Worm (Caenorhabditis elegans) whole organism, L1 larva: Measurements from ENCODE around the gene R13D7.2.

Source experiments
- C04F5.9 ChIP-seq: sonication (generic microtip); optimal IDR thresholded peaks from 2 replicates; lab custom pipeline; 2016; ENCODE audit warnings: missing genetic modification characterization, missing compliant biosample characterization
- C16A3.4 ChIP-seq: fragments of 150-350 bp; optimal IDR thresholded peaks from 2 replicates; lab custom pipeline; 2014; ENCODE audit warnings: missing biosample characterization, missing genetic modification characterization
- ama-1 ChIP-seq: fragments of 150-350 bp; optimal IDR thresholded peaks from 2 replicates; lab custom pipeline; 2014
- blmp-1 ChIP-seq: fragments of 150-350 bp; optimal IDR thresholded peaks from 2 replicates; lab custom pipeline; 2014; ENCODE audit warnings: missing biosample characterization, missing genetic modification characterization
- ceh-8 ChIP-seq: fragments of 200-800 bp; sonication (Bioruptor generic); optimal IDR thresholded peaks from 2 replicates; lab custom pipeline; 2018; ENCODE audit warnings: mild to moderate bottlenecking, missing genetic modification characterization, moderate library complexity, missing compliant biosample characterization
- ceh-88 ChIP-seq: fragments of 200-800 bp; sonication (Bioruptor generic); IDR thresholded peaks from 2 replicates; pipeline ENCODE4 v1.3.6; 2022; ENCODE audit warnings: missing genetic modification characterization, missing compliant biosample characterization
- efl-1 ChIP-seq, 4 experiments: fragments of 150-350 bp; optimal IDR thresholded peaks in 3 of 4; peaks in 1 of 4; 1 replicate in 1 of 4; 2 replicates in 3 of 4; lab custom pipeline; 2014; ENCODE audit warnings: missing biosample characterization in 2 of 4, missing genetic modification characterization in 2 of 4, missing genetic modification reagents in 2 of 4
- egl-13 ChIP-seq: sonication (generic microtip); optimal IDR thresholded peaks from 2 replicates; lab custom pipeline; 2016; ENCODE audit warnings: missing genotype, missing genetic modification reagents, missing genetic modification characterization, missing compliant biosample characterization
- elt-3 ChIP-seq, 6 experiments: fragments of 150-350 bp in 1 of 6; sonication (generic microtip); optimal IDR thresholded peaks; 2 replicates each; lab custom pipeline; 2017 to 2018; ENCODE audit warnings: missing biosample characterization in 6 of 6, missing genetic modification characterization in 6 of 6, inconsistent platforms in 1 of 6
- ets-5 ChIP-seq: fragments of 200-800 bp; sonication (Bioruptor generic); IDR thresholded peaks from 2 replicates; pipeline ENCODE4 v1.3.6; 2022; ENCODE audit warnings: missing genetic modification characterization, missing compliant biosample characterization
- grh-1 ChIP-seq: fragments of 200-800 bp; sonication (Bioruptor generic); IDR thresholded peaks from 2 replicates; pipeline ENCODE4 v1.3.6; 2022; ENCODE audit warnings: missing genetic modification reagents, missing genetic modification characterization, missing compliant biosample characterization
- hlh-17 ChIP-seq: fragments of 200-800 bp; sonication (Bioruptor generic); optimal IDR thresholded peaks from 2 replicates; lab custom pipeline; 2018; ENCODE audit warnings: missing genetic modification characterization, mild to moderate bottlenecking, missing compliant biosample characterization, moderate library complexity, borderline replicate concordance
- isw-1 ChIP-seq: fragments of 200-800 bp; sonication (Bioruptor generic); IDR thresholded peaks from 2 replicates; pipeline ENCODE4 v1.3.6; 2022; ENCODE audit warnings: missing genetic modification characterization, missing compliant biosample characterization
- jun-1 ChIP-seq: fragments of 150-350 bp; optimal IDR thresholded peaks from 2 replicates; lab custom pipeline; 2014; ENCODE audit warnings: missing biosample characterization, missing genetic modification reagents, missing genetic modification characterization
- lin-35 ChIP-seq, 2 experiments: fragments of 150-350 bp; optimal IDR thresholded peaks; 2 replicates each; lab custom pipeline; 2014; ENCODE audit warnings: missing biosample characterization in 2 of 2, missing genetic modification characterization in 2 of 2, missing genetic modification reagents in 2 of 2
- lsy-2 ChIP-seq, 2 experiments: fragments of 150-350 bp; optimal IDR thresholded peaks; 2 replicates each; lab custom pipeline; 2014; ENCODE audit warnings: missing biosample characterization in 2 of 2, missing genetic modification characterization in 2 of 2
- mab-9 ChIP-seq: fragments of 200-800 bp; sonication (Bioruptor generic); IDR thresholded peaks from 2 replicates; pipeline ENCODE4 v1.3.6; 2022; ENCODE audit warnings: missing genetic modification reagents, missing genetic modification characterization, missing compliant biosample characterization
- mdl-1 ChIP-seq, 2 experiments: fragments of 150-350 bp; optimal IDR thresholded peaks; 2 replicates each; lab custom pipeline; 2014 to 2017; ENCODE audit warnings: missing biosample characterization in 2 of 2, missing genetic modification characterization in 2 of 2, inconsistent platforms in 1 of 2
- mef-2 ChIP-seq: fragments of 150-350 bp; optimal IDR thresholded peaks from 2 replicates; lab custom pipeline; 2014; ENCODE audit warnings: missing biosample characterization, missing genetic modification characterization
- mep-1 ChIP-seq: fragments of 150-350 bp; optimal IDR thresholded peaks from 2 replicates; lab custom pipeline; 2014; ENCODE audit warnings: missing biosample characterization, missing genetic modification characterization
- nhr-11 ChIP-seq: fragments of 150-350 bp; optimal IDR thresholded peaks from 2 replicates; lab custom pipeline; 2014; ENCODE audit warnings: missing biosample characterization, missing genetic modification characterization
- nhr-12 ChIP-seq: sonication (generic microtip); optimal IDR thresholded peaks from 2 replicates; lab custom pipeline; 2017; ENCODE audit warnings: missing biosample characterization, missing genetic modification characterization
- nhr-19 ChIP-seq: fragments of 200-800 bp; sonication (Bioruptor generic); conservative IDR thresholded peaks from 2 replicates; pipeline ENCODE4 v1.3.6; 2022; ENCODE audit warnings: missing genetic modification characterization, missing compliant biosample characterization
- nhr-20 ChIP-seq: sonication (generic microtip); optimal IDR thresholded peaks from 2 replicates; lab custom pipeline; 2016; ENCODE audit warnings: mild to moderate bottlenecking, missing genetic modification characterization, missing compliant biosample characterization
- nhr-237 ChIP-seq: fragments of 150-350 bp; optimal IDR thresholded peaks from 2 replicates; lab custom pipeline; 2014; ENCODE audit warnings: missing biosample characterization, missing genetic modification characterization
- nhr-28 ChIP-seq: fragments of 150-350 bp; optimal IDR thresholded peaks from 2 replicates; lab custom pipeline; 2014; ENCODE audit warnings: missing biosample characterization, missing genetic modification characterization
- nhr-71 ChIP-seq: sonication (generic microtip); optimal IDR thresholded peaks from 2 replicates; lab custom pipeline; 2016; ENCODE audit warnings: mild to moderate bottlenecking, missing genetic modification characterization, moderate library complexity, missing compliant biosample characterization
- nhr-84 ChIP-seq: sonication (generic microtip); optimal IDR thresholded peaks from 2 replicates; lab custom pipeline; 2017; ENCODE audit warnings: missing biosample characterization, missing genetic modification characterization
- nhr-85 ChIP-seq: sonication (generic microtip); peaks from one replicate; lab custom pipeline; 2016; ENCODE audit warnings: missing genetic modification characterization, inconsistent platforms, missing compliant biosample characterization
- nhr-90 ChIP-seq: sonication (generic microtip); optimal IDR thresholded peaks from 2 replicates; lab custom pipeline; 2016; ENCODE audit warnings: mild to moderate bottlenecking, missing genetic modification characterization, missing compliant biosample characterization; ENCODE audit not compliant: poor library complexity
- pag-3 ChIP-seq: sonication (generic microtip); optimal IDR thresholded peaks from 2 replicates; lab custom pipeline; 2017; ENCODE audit warnings: missing genetic modification characterization, mild to moderate bottlenecking, missing compliant biosample characterization, antibody characterized with exemption, borderline replicate concordance; ENCODE audit not compliant: insufficient read depth
- skn-1 ChIP-seq: fragments of 150-350 bp; optimal IDR thresholded peaks from 2 replicates; lab custom pipeline; 2014; ENCODE audit warnings: missing biosample characterization, missing genetic modification characterization
- snpc-4 ChIP-seq: fragments of 150-350 bp; optimal IDR thresholded peaks from 2 replicates; lab custom pipeline; 2014; ENCODE audit warnings: missing biosample characterization, missing genetic modification characterization
- snu-23 ChIP-seq: sonication (generic microtip); optimal IDR thresholded peaks from 2 replicates; lab custom pipeline; 2016; ENCODE audit warnings: missing genetic modification characterization, missing compliant biosample characterization
- sox-4 ChIP-seq: sonication (generic microtip); optimal IDR thresholded peaks from 2 replicates; lab custom pipeline; 2016; ENCODE audit warnings: missing genetic modification characterization, missing compliant biosample characterization
- swsn-7 ChIP-seq: sonication (generic microtip); optimal IDR thresholded peaks from 2 replicates; lab custom pipeline; 2016; ENCODE audit warnings: missing genetic modification characterization, missing compliant biosample characterization
- tbx-2 ChIP-seq: sonication (generic microtip); optimal IDR thresholded peaks from 2 replicates; lab custom pipeline; 2016; ENCODE audit warnings: missing genetic modification characterization, missing compliant biosample characterization
- unc-130 ChIP-seq: fragments of 150-350 bp; optimal IDR thresholded peaks from 2 replicates; lab custom pipeline; 2017; ENCODE audit warnings: missing biosample characterization, missing genetic modification characterization, inconsistent platforms
- xbp-1 ChIP-seq: sonication (generic microtip); optimal IDR thresholded peaks from 2 replicates; lab custom pipeline; 2016; ENCODE audit warnings: missing genetic modification characterization, missing compliant biosample characterization
- zag-1 ChIP-seq: fragments of 150-350 bp; optimal IDR thresholded peaks from 2 replicates; lab custom pipeline; 2014; ENCODE audit warnings: missing biosample characterization, missing genetic modification characterization
- ztf-11 ChIP-seq, 2 experiments: sonication (generic microtip); optimal IDR thresholded peaks; 2 replicates each; lab custom pipeline; 2016 to 2017; ENCODE audit warnings: missing genetic modification characterization in 2 of 2, missing biosample characterization in 1 of 2, missing compliant biosample characterization in 1 of 2
- ztf-4 ChIP-seq: fragments of 150-350 bp; optimal IDR thresholded peaks from 2 replicates; lab custom pipeline; 2014; ENCODE audit warnings: missing biosample characterization, missing genetic modification characterization

R13D7.2 gene

DNA sequence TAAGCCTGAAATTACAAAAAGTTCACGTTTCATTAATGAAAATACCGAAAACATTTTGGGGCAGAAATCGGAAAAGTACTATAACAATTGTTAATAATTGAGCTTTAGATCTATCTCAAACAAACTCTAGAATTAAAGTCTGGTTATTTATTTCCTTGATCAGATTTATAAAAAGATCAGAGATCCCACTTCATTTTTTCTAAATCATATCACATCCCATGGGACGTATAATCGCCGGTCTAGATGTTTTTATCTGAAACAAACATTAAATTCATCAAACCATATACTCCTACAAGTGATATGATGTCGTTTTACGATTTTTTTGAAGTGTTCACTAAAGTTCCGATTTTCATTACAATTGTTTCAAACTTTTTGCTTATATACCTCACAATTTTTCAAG, 2.0 kb downstream of the R13D7.2 start, which contains the start of gene str-41:
str-41 (plus strand) TSS at position 301 of the 400 bp plus-strand sequence.
- TF ChIP-seq jun-1 (tag; lab: Kevin White, UChicago) (no peak), nhr-12 (tag; lab: Kevin White, UChicago) (no peak), isw-1 (no peak), xbp-1 (tag; lab: Kevin White, UChicago) (no peak), efl-1 (optimal IDR thresholded peaks at IDR 0.05; lab: Kevin White, UChicago) (no peak), efl-1 (GFP tag; optimal IDR thresholded peaks at IDR 0.05 in 1 of 2; lab: Kevin White, UChicago) (peak in 1 of 2 experiments; percentile 13), nhr-28 (tag; lab: Kevin White, UChicago) (no peak), hlh-17 (no peak), nhr-237 (tag; lab: Kevin White, UChicago) (no peak)

ce11 chrV:7413107-7413774, 3.5 kb downstream of the R13D7.2 start, which contains the start of gene F18E3.11:
Gene F18E3.11 (plus strand): TSS chrV:7413482.
- TF ChIP-seq nhr-20 (tag; lab: Kevin White, UChicago) (peak; percentile 88), nhr-71 (tag; lab: Kevin White, UChicago) (peak; percentile 74), grh-1 (GFP tag; lab: Robert Waterston, UW) (0 out of 2 replicates have a peak, but pooled peaks have one; percentile 26), nhr-85 (tag; lab: Kevin White, UChicago) (peak; percentile 90), nhr-237 (tag; lab: Kevin White, UChicago) (no peak), blmp-1 (tag; lab: Kevin White, UChicago) (peak; percentile 67), ztf-11 (tag; optimal IDR thresholded peaks at IDR 0.05; lab: Kevin White, UChicago) (no peak), mab-9 (GFP tag; lab: Robert Waterston, UW) (no peak), unc-130 (tag; lab: Kevin White, UChicago) (peak; percentile 16), lin-35 (GFP tag; optimal IDR thresholded peaks at IDR 0.05; lab: Kevin White, UChicago) (peak in 1 of 2 experiments; percentile 26), snu-23 (GFP tag; lab: Kevin White, UChicago) (peak; percentile 69), nhr-19 (peak; percentile 86), sox-4 (tag; lab: Kevin White, UChicago) (no peak), skn-1 (peak; percentile 87), nhr-11 (tag; lab: Kevin White, UChicago) (no peak), efl-1 (optimal IDR thresholded peaks at IDR 0.05; lab: Kevin White, UChicago) (no peak), efl-1 (GFP tag; optimal IDR thresholded peaks at IDR 0.05 in 1 of 2; lab: Kevin White, UChicago) (peak in 1 of 2 experiments; percentile 91), mdl-1 (tag; optimal IDR thresholded peaks at IDR 0.05; lab: Kevin White, UChicago) (peak in 1 of 2 experiments; percentile 64), tbx-2 (tag; lab: Kevin White, UChicago) (peak; percentile 47), elt-3 (tag; optimal IDR thresholded peaks at IDR 0.05; lab: Kevin White, UChicago) (peak in 3 of 6 experiments; percentile 31 to 88 (median 60))

DNA sequence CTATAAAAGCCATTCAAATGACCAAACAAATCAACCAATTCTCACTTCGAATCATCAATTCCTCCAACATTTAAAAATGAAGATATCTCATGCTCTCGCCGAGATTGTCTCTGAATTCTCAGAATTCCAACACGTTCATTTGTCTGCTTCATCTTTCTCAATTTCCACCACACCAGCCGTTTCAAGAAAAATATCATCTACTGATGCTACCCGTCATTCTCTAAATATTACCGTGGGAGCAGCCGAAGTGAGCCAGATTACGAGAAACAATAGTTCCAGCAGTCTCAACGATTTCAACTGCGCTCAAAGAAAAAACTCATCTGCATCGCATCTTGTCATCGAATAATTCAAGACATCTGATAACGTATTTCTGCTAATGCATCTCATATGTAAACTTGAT, 5.2 kb downstream of the R13D7.2 start, which contains the start of gene F18E3.12:
F18E3.12 (plus strand) TSS at position 77 of the 400 bp plus-strand sequence.
- TF ChIP-seq unc-130 (tag; lab: Kevin White, UChicago) = no peak
- TF ChIP-seq zag-1 = no peak
- no peak for TF ChIP-seq swsn-7 (tag; lab: Kevin White, UChicago)
- peak in 1 of 2 experiments; percentile 12 for TF ChIP-seq lin-35 (GFP tag; optimal IDR thresholded peaks at IDR 0.05; lab: Kevin White, UChicago)

ce11 chrV:7415780-7416428, 6.2 kb downstream of the R13D7.2 start, which contains the start of gene F18E3.13:
Gene F18E3.13 (plus strand): TSS chrV:7416164.
- TF ChIP-seq C16A3.4 (tag; lab: Kevin White, UChicago) (peak; percentile 43), mef-2 (tag; lab: Kevin White, UChicago) (no peak), ama-1 (lab: Kevin White, UChicago) (no peak), nhr-84 (no peak), tbx-2 (tag; lab: Kevin White, UChicago) (peak; percentile 70), nhr-85 (tag; lab: Kevin White, UChicago) (peak; percentile 98), nhr-12 (tag; lab: Kevin White, UChicago) (no peak), ets-5 (GFP tag; lab: Robert Waterston, UW) (no peak), xbp-1 (tag; lab: Kevin White, UChicago) (no peak), pag-3 (tag; lab: Kevin White, UChicago) (no peak), nhr-90 (tag; lab: Kevin White, UChicago) (peak; percentile 78), mep-1 (tag; lab: Kevin White, UChicago) (no peak), swsn-7 (tag; lab: Kevin White, UChicago) (no peak), C04F5.9 (tag; lab: Kevin White, UChicago) (no peak), ceh-8 (GFP tag; lab: Kevin White, UChicago) (no peak), skn-1 (peak; percentile 65), ceh-88 (GFP tag; lab: Robert Waterston, UW) (no peak), isw-1 (no peak), snpc-4 (tag; lab: Kevin White, UChicago) (no peak), lin-35 (GFP tag; optimal IDR thresholded peaks at IDR 0.05; lab: Kevin White, UChicago) (peak in 1 of 2 experiments; percentile 69), lsy-2 (tag; optimal IDR thresholded peaks at IDR 0.05; lab: Kevin White, UChicago) (no peak), ztf-4 (peak; percentile 50), jun-1 (tag; lab: Kevin White, UChicago) (peak; percentile 7), egl-13 (tag; lab: Kevin White, UChicago) (no peak)
